Fruit fly (Drosophila melanogaster): ENCODE results near the gene wts.

- no peak for TF ChIP-seq psq (optimal IDR thresholded peaks at IDR 0.05)
- TF ChIP-seq ttk (optimal IDR thresholded peaks at IDR 0.05), result no peak
- no peak for TF ChIP-seq Sin3A (optimal IDR thresholded peaks at IDR 0.05)
- TF ChIP-seq h (optimal IDR thresholded peaks at IDR 0.05), result no peak
- no peak for TF ChIP-seq Myc (optimal IDR thresholded peaks at IDR 0.05)
- TF ChIP-seq insv (optimal IDR thresholded peaks at IDR 0.05), result no peak
Observed at dm6 chr3R:30805196-30805595, 1.2 kb downstream of the wts start.
